Worm (Caenorhabditis elegans) whole organism, L4/young adult: ENCODE data around the gene ifd-2.

Experiments used
- dao-5 ChIP-seq: sonication (generic microtip); optimal IDR thresholded peaks from 2 replicates; lab custom pipeline; 2016; ENCODE audit warnings: missing genotype, missing genetic modification characterization, moderate library complexity, missing compliant biosample characterization
- him-1 ChIP-seq: sonication (generic microtip); optimal IDR thresholded peaks from 2 replicates; lab custom pipeline; 2016; ENCODE audit warnings: missing genotype, missing genetic modification reagents, missing genetic modification characterization, missing compliant biosample characterization

ce11 chrX:859401-859800 is 43.7 kb upstream of the ifd-2 start, which contains the start of gene F56F10.2:
- no peak for TF ChIP-seq him-1 (tag; lab: Kevin White, UChicago)
- no peak for TF ChIP-seq dao-5
